Fruit fly (Drosophila melanogaster) whole organism, embryonic: Measurements from ENCODE around the gene CG7579.

Source experiments
- Ada2b ChIP-seq: fragments of 200-800 bp; sonication (Bioruptor generic); IDR thresholded peaks from 2 replicates; pipeline ENCODE4 v1.3.6; 2022; ENCODE audit warnings: missing biosample characterization, missing genetic modification characterization
- CG10321 ChIP-seq: fragments of 200-800 bp; sonication (Bioruptor generic); IDR thresholded peaks from 2 replicates; pipeline ENCODE4 v1.3.6; 2022; ENCODE audit warnings: missing biosample characterization, missing genetic modification characterization
- CG10431 ChIP-seq: fragments of 200-800 bp; sonication (Bioruptor generic); optimal IDR thresholded peaks from 3 replicates; lab custom pipeline; 2018; ENCODE audit warnings: missing biosample characterization, mild to moderate bottlenecking, missing genetic modification characterization
- CG10979 ChIP-seq: fragments of 200-800 bp; sonication (Bioruptor generic); optimal IDR thresholded peaks from 2 replicates; lab custom pipeline; 2018; ENCODE audit warnings: missing biosample characterization, mild to moderate bottlenecking, missing genetic modification characterization, moderate library complexity
- CG12659 ChIP-seq: fragments of 200-800 bp; sonication (Bioruptor generic); optimal IDR thresholded peaks from 3 replicates; lab custom pipeline; 2017; ENCODE audit warnings: mild to moderate bottlenecking, missing biosample characterization, missing genetic modification reagents, missing genetic modification characterization
- CG13624 ChIP-seq: fragments of 200-800 bp; sonication (Bioruptor generic); optimal IDR thresholded peaks from 2 replicates; lab custom pipeline; 2016; ENCODE audit warnings: missing biosample characterization, missing genetic modification characterization
- CG14014 ChIP-seq: fragments of 200-800 bp; sonication (Bioruptor generic); IDR thresholded peaks from 2 replicates; pipeline ENCODE4 v1.3.6; 2022; ENCODE audit warnings: missing biosample characterization, missing genetic modification characterization
- CG14710 ChIP-seq: fragments of 200-800 bp; sonication (Bioruptor generic); optimal IDR thresholded peaks from 3 replicates; lab custom pipeline; 2019; ENCODE audit warnings: missing biosample characterization, mild to moderate bottlenecking, missing genetic modification characterization, moderate library complexity
- CG1603 ChIP-seq: fragments of 200-800 bp; sonication (Bioruptor generic); optimal IDR thresholded peaks from 2 replicates; lab custom pipeline; 2019; ENCODE audit warnings: missing biosample characterization, mild to moderate bottlenecking, missing genetic modification characterization, moderate library complexity
- CG17359 ChIP-seq: fragments of 200-800 bp; sonication (Bioruptor generic); optimal IDR thresholded peaks from 3 replicates; lab custom pipeline; 2018; ENCODE audit warnings: missing biosample characterization, mild to moderate bottlenecking, missing genetic modification characterization, moderate library complexity
- CG17829 ChIP-seq: fragments of 200-800 bp; optimal IDR thresholded peaks from 2 replicates; lab custom pipeline; 2019; ENCODE audit warnings: missing biosample characterization, mild to moderate bottlenecking, missing genetic modification characterization, moderate library complexity
- CG6813 ChIP-seq: fragments of 200-800 bp; sonication (Bioruptor generic); optimal IDR thresholded peaks from 2 replicates; lab custom pipeline; 2017; ENCODE audit warnings: missing biosample characterization, missing genetic modification characterization, mild to moderate bottlenecking, moderate library complexity, missing genetic modification reagents
- CG6854 ChIP-seq: fragments of 200-800 bp; sonication (Bioruptor generic); optimal IDR thresholded peaks from 3 replicates; lab custom pipeline; 2017; ENCODE audit warnings: missing biosample characterization, mild to moderate bottlenecking, missing genetic modification characterization
- CG7839 ChIP-seq: fragments of 200-800 bp; sonication (Bioruptor generic); optimal IDR thresholded peaks from 3 replicates; lab custom pipeline; 2018; ENCODE audit warnings: missing biosample characterization, mild to moderate bottlenecking, missing genetic modification characterization, moderate library complexity
- CG7963 ChIP-seq: fragments of 200-800 bp; sonication (Bioruptor generic); IDR thresholded peaks from 3 replicates; pipeline ENCODE4 v1.3.6; 2022; ENCODE audit warnings: missing biosample characterization, missing genetic modification characterization; ENCODE audit not compliant: partially characterized antibody
- CG8478 ChIP-seq: fragments of >200 bp; optimal IDR thresholded peaks from 2 replicates; lab custom pipeline; 2018
- E2f2 ChIP-seq: fragments of 200-800 bp; sonication (Bioruptor generic); IDR thresholded peaks from 2 replicates; pipeline ENCODE4 v1.3.6; 2022; ENCODE audit warnings: missing biosample characterization, missing genetic modification characterization
- Ets65A ChIP-seq: fragments of 200-800 bp; sonication (Bioruptor generic); peaks from one replicate; lab custom pipeline; 2016; ENCODE audit warnings: missing biosample characterization, missing genetic modification characterization
- Gug ChIP-seq: fragments of 200-800 bp; sonication (Bioruptor generic); IDR thresholded peaks from 4 replicates; pipeline ENCODE4 v1.3.6; 2022; ENCODE audit warnings: missing biosample characterization, missing genetic modification characterization
- HLH3B ChIP-seq: fragments of 200-800 bp; sonication (Bioruptor generic); IDR thresholded peaks from 2 replicates; pipeline ENCODE4 v1.3.6; 2022; ENCODE audit warnings: missing biosample characterization, missing genetic modification characterization
- Hmr ChIP-seq: fragments of 200-800 bp; sonication (Bioruptor generic); optimal IDR thresholded peaks from 3 replicates; lab custom pipeline; 2017; ENCODE audit warnings: mild to moderate bottlenecking, missing biosample characterization, missing genetic modification reagents, missing genetic modification characterization
- Med ChIP-seq: fragments of 200-800 bp; sonication (Bioruptor generic); peaks from one replicate; lab custom pipeline; 2016; ENCODE audit warnings: missing biosample characterization, missing genetic modification characterization, mild to moderate bottlenecking, inconsistent platforms, moderate library complexity
- Opbp ChIP-seq: fragments of 200-800 bp; sonication (Bioruptor generic); IDR thresholded peaks from 3 replicates; pipeline ENCODE4 v1.3.6; 2022; ENCODE audit warnings: missing biosample characterization, missing genetic modification characterization; ENCODE audit not compliant: partially characterized antibody
- Xrp1 ChIP-seq: fragments of 200-800 bp; sonication (Bioruptor generic); IDR thresholded peaks from 2 replicates; pipeline ENCODE4 v1.3.6; 2022; ENCODE audit warnings: missing biosample characterization, missing genetic modification characterization
- ato ChIP-seq: fragments of 200-800 bp; sonication (Bioruptor generic); IDR thresholded peaks from 2 replicates; pipeline ENCODE4 v1.3.6; 2022; ENCODE audit warnings: missing biosample characterization, missing genetic modification characterization; ENCODE audit not compliant: partially characterized antibody
- az2 ChIP-seq: fragments of 200-800 bp; sonication (Bioruptor generic); optimal IDR thresholded peaks from 3 replicates; lab custom pipeline; 2016; ENCODE audit warnings: missing biosample characterization, missing genetic modification characterization
- bbx ChIP-seq: fragments of 200-800 bp; sonication (Bioruptor generic); IDR thresholded peaks from 2 replicates; pipeline ENCODE4 v1.3.6; 2022; ENCODE audit warnings: missing biosample characterization, missing genetic modification characterization; ENCODE audit not compliant: partially characterized antibody
- bigmax ChIP-seq: fragments of 200-800 bp; sonication (Bioruptor generic); optimal IDR thresholded peaks from 2 replicates; lab custom pipeline; 2018; ENCODE audit warnings: missing biosample characterization, mild to moderate bottlenecking, missing genetic modification characterization
- bsh ChIP-seq, 2 experiments: fragments of 200-800 bp; sonication (Bioruptor generic); optimal IDR thresholded peaks; 2 replicates each; lab custom pipeline; 2017 to 2018; ENCODE audit warnings: mild to moderate bottlenecking in 2 of 2, missing biosample characterization in 2 of 2, missing genetic modification characterization in 2 of 2, moderate library complexity in 1 of 2
- cad ChIP-seq: fragments of >200 bp; optimal IDR thresholded peaks from 2 replicates; lab custom pipeline; 2017; ENCODE audit warnings: missing biosample characterization, missing genetic modification characterization
- chinmo ChIP-seq: fragments of 200-800 bp; sonication (Bioruptor generic); IDR thresholded peaks from 4 replicates; pipeline ENCODE4 v1.3.6; 2022; ENCODE audit warnings: missing biosample characterization, missing genetic modification characterization; ENCODE audit not compliant: partially characterized antibody
- disco-r ChIP-seq: fragments of 200-800 bp; sonication (Bioruptor generic); optimal IDR thresholded peaks from 2 replicates; lab custom pipeline; 2016; ENCODE audit warnings: missing biosample characterization, missing genetic modification characterization
- exex ChIP-seq: fragments of 200-800 bp; sonication (Bioruptor generic); optimal IDR thresholded peaks from 4 replicates; lab custom pipeline; 2018; ENCODE audit warnings: missing biosample characterization, mild to moderate bottlenecking, missing genetic modification characterization, moderate library complexity
- fd3F ChIP-seq: fragments of 200-800 bp; sonication (Bioruptor generic); optimal IDR thresholded peaks from 2 replicates; lab custom pipeline; 2018; ENCODE audit warnings: missing biosample characterization, mild to moderate bottlenecking, missing genetic modification characterization, moderate library complexity
- fd64A ChIP-seq: fragments of 200-800 bp; sonication (Bioruptor generic); optimal IDR thresholded peaks from 3 replicates; lab custom pipeline; 2018; ENCODE audit warnings: missing biosample characterization, mild to moderate bottlenecking, missing genetic modification characterization
- fd96Cb ChIP-seq: fragments of 200-800 bp; sonication (Bioruptor generic); optimal IDR thresholded peaks from 2 replicates; lab custom pipeline; 2018; ENCODE audit warnings: missing biosample characterization, mild to moderate bottlenecking, missing genetic modification characterization, moderate library complexity
- grau ChIP-seq: fragments of 200-800 bp; optimal IDR thresholded peaks from 3 replicates; lab custom pipeline; 2019; ENCODE audit warnings: missing biosample characterization, mild to moderate bottlenecking, missing genetic modification characterization, moderate library complexity
- hbn ChIP-seq: fragments of 200-800 bp; sonication (Bioruptor generic); IDR thresholded peaks from 2 replicates; pipeline ENCODE4 v1.3.6; 2022; ENCODE audit warnings: missing biosample characterization, missing genetic modification characterization; ENCODE audit not compliant: partially characterized antibody
- ind ChIP-seq: fragments of 200-800 bp; sonication (Bioruptor generic); optimal IDR thresholded peaks from 3 replicates; lab custom pipeline; 2016; ENCODE audit warnings: missing biosample characterization, missing genetic modification characterization
- knrl ChIP-seq: fragments of 200-800 bp; sonication (Bioruptor generic); IDR thresholded peaks from 3 replicates; pipeline ENCODE4 v1.3.6; 2022; ENCODE audit warnings: missing biosample characterization, missing genetic modification characterization; ENCODE audit not compliant: partially characterized antibody
- mld ChIP-seq: fragments of 200-800 bp; sonication (Bioruptor generic); IDR thresholded peaks from 3 replicates; pipeline ENCODE4 v1.3.6; 2022; ENCODE audit warnings: missing biosample characterization, missing genetic modification characterization; ENCODE audit not compliant: partially characterized antibody
- nerfin-2 ChIP-seq: fragments of 200-800 bp; sonication (Bioruptor generic); IDR thresholded peaks from 2 replicates; pipeline ENCODE4 v1.3.6; 2022; ENCODE audit warnings: missing biosample characterization, missing genetic modification characterization; ENCODE audit not compliant: partially characterized antibody
- phol ChIP-seq: fragments of 200-800 bp; sonication (Bioruptor generic); optimal IDR thresholded peaks from 3 replicates; lab custom pipeline; 2018; ENCODE audit warnings: missing biosample characterization, mild to moderate bottlenecking, missing genetic modification characterization, moderate library complexity
- ranshi ChIP-seq: fragments of 200-800 bp; sonication (Bioruptor generic); IDR thresholded peaks from 2 replicates; pipeline ENCODE4 v1.3.6; 2022; ENCODE audit warnings: missing biosample characterization, missing genetic modification characterization
- sd ChIP-seq: fragments of 200-800 bp; sonication (Bioruptor generic); optimal IDR thresholded peaks from 3 replicates; lab custom pipeline; 2018; ENCODE audit warnings: missing biosample characterization, mild to moderate bottlenecking, missing genetic modification characterization, moderate library complexity
- stc ChIP-seq: fragments of 200-800 bp; sonication (Bioruptor generic); IDR thresholded peaks from 2 replicates; pipeline ENCODE4 v1.3.6; 2022; ENCODE audit warnings: missing biosample characterization, missing genetic modification characterization
- tna ChIP-seq: fragments of 200-800 bp; sonication (Bioruptor generic); IDR thresholded peaks from 2 replicates; pipeline ENCODE4 v1.3.6; 2022; ENCODE audit warnings: missing biosample characterization, missing genetic modification characterization; ENCODE audit not compliant: partially characterized antibody
- vnd ChIP-seq: fragments of 200-800 bp; sonication (Bioruptor generic); IDR thresholded peaks from 3 replicates; pipeline ENCODE4 v1.3.6; 2022; ENCODE audit warnings: missing biosample characterization, missing genetic modification characterization; ENCODE audit not compliant: partially characterized antibody

CG7579 gene

dm6 chr3L:15678284-15678683 lies 5.0 kb downstream of the CG7579 start (continued):
- TF ChIP-seq hbn (GFP tag; lab: Robert Waterston, UW) = no peak
- no peak for TF ChIP-seq CG10321 (GFP tag; lab: Robert Waterston, UW)
- peak; percentile 86 for TF ChIP-seq sd
- TF ChIP-seq ato (GFP tag; lab: Robert Waterston, UW) = peak; percentile 45; the same call in 1 of the 2 replicates
- TF ChIP-seq vnd (GFP tag; lab: Robert Waterston, UW) = 0 out of 3 replicates have a peak, but pooled peaks have one; percentile 27
- peak; percentile 69; the same call in 2 of the 3 replicates for TF ChIP-seq CG7963 (GFP tag; lab: Robert Waterston, UW)
- peak; percentile 79; the same call in 2 of the 3 replicates for TF ChIP-seq mld (GFP tag; lab: Robert Waterston, UW)
- peak; percentile 86 for TF ChIP-seq CG10431 (GFP tag; lab: Kevin White, UChicago)
- TF ChIP-seq chinmo (GFP tag; lab: Robert Waterston, UW) = 0 out of 4 replicates have a peak, but pooled peaks have one; percentile 17
- TF ChIP-seq exex (tag; lab: Kevin White, UChicago) = no peak
- TF ChIP-seq CG17829 (tag; lab: Kevin White, UChicago) = no peak
- TF ChIP-seq Ets65A (GFP tag; lab: Kevin White, UChicago) = peak; percentile 40
- 0 out of 2 replicates have a peak, but pooled peaks have one; percentile 14 for TF ChIP-seq tna (GFP tag; lab: Robert Waterston, UW)
- no peak for TF ChIP-seq stc
- TF ChIP-seq disco-r (GFP tag; lab: Kevin White, UChicago) = no peak
- no peak for TF ChIP-seq CG6813 (GFP tag; lab: Kevin White, UChicago)
- TF ChIP-seq HLH3B (GFP tag; lab: Robert Waterston, UW) = no peak
- TF ChIP-seq bbx (GFP tag; lab: Robert Waterston, UW) = peak; percentile 92
- no peak for TF ChIP-seq E2f2 (GFP tag; lab: Robert Waterston, UW)
- TF ChIP-seq nerfin-2 (GFP tag; lab: Robert Waterston, UW) = peak; percentile 46; the same call in 1 of the 2 replicates
- TF ChIP-seq CG13624 = no peak
- TF ChIP-seq fd64A (GFP tag; lab: Kevin White, UChicago) = no peak
- TF ChIP-seq Gug (GFP tag; lab: Robert Waterston, UW) = no peak
- TF ChIP-seq Opbp (GFP tag; lab: Robert Waterston, UW) = peak; percentile 86; the same call in 2 of the 3 replicates

- TF ChIP-seq bsh (GFP tag; optimal IDR thresholded peaks at IDR 0.05; lab: Kevin White, UChicago) = peak in 1 of 2 experiments; percentile 33
- TF ChIP-seq Ada2b (GFP tag; lab: Robert Waterston, UW) = 0 out of 2 replicates have a peak, but pooled peaks have one; percentile 14
- peak; percentile 25 for TF ChIP-seq CG10979 (tag; lab: Kevin White, UChicago)
- TF ChIP-seq Xrp1 (GFP tag; lab: Robert Waterston, UW) = 0 out of 2 replicates have a peak, but pooled peaks have one; percentile 21
- peak; percentile 4 for TF ChIP-seq az2 (GFP tag; lab: Kevin White, UChicago)
- TF ChIP-seq CG8478 = no peak
- TF ChIP-seq Med (GFP tag; lab: Kevin White, UChicago) = peak; percentile 37
- peak; percentile 18 for TF ChIP-seq grau (tag; lab: Kevin White, UChicago)
- TF ChIP-seq CG12659 (GFP tag; lab: Kevin White, UChicago) = no peak
- TF ChIP-seq CG7839 (tag; lab: Kevin White, UChicago) = peak; percentile 29
- no peak for TF ChIP-seq cad (GFP tag; lab: Kevin White, UChicago)
- 0 out of 2 replicates have a peak, but pooled peaks have one; percentile 34 for TF ChIP-seq CG14014 (GFP tag; lab: Robert Waterston, UW)
- peak; percentile 6 for TF ChIP-seq ind (GFP tag; lab: Kevin White, UChicago)
- TF ChIP-seq fd3F (GFP tag; lab: Kevin White, UChicago) = no peak
- no peak for TF ChIP-seq ranshi (GFP tag; lab: Robert Waterston, UW)
- TF ChIP-seq phol (tag; lab: Kevin White, UChicago) = peak; percentile 18
- no peak for TF ChIP-seq bigmax (GFP tag; lab: Kevin White, UChicago)
- no peak for TF ChIP-seq chinmo (GFP tag; lab: Robert Waterston, UW)
- no peak for TF ChIP-seq stc
- no peak for TF ChIP-seq CG6854 (GFP tag; lab: Kevin White, UChicago)
- TF ChIP-seq fd96Cb = no peak
- TF ChIP-seq CG1603 (tag; lab: Kevin White, UChicago) = peak; percentile 22
- no peak for TF ChIP-seq Hmr (GFP tag; lab: Kevin White, UChicago)
- peak; percentile 6 for TF ChIP-seq CG14710 (tag; lab: Kevin White, UChicago)
- no peak for TF ChIP-seq knrl
- TF ChIP-seq CG17359 = peak; percentile 30
Measured at dm6 chr3L:15677662-15678061, 5.6 kb downstream of the CG7579 start.
